Worm (Caenorhabditis elegans) whole organism, L4 larva: ENCODE results near the gene asp-3.

Experiments
- D1046.2 ChIP-seq: fragments of 200-800 bp; sonication (Bioruptor generic); IDR thresholded peaks from 2 replicates; pipeline ENCODE4 v1.3.6; 2022; ENCODE audit warnings: missing genetic modification characterization, missing compliant biosample characterization
- F44E2.7 ChIP-seq: fragments of 200-800 bp; sonication (Bioruptor generic); IDR thresholded peaks from 2 replicates; pipeline ENCODE4 v2.1.2; 2022; ENCODE audit warnings: missing genetic modification characterization, missing compliant biosample characterization
- T20F7.1 ChIP-seq: fragments of 200-800 bp; sonication (Bioruptor generic); optimal IDR thresholded peaks from 2 replicates; lab custom pipeline; 2018; ENCODE audit warnings: mild to moderate bottlenecking, missing genetic modification characterization, missing compliant biosample characterization
- T26A8.4 ChIP-seq: fragments of 200-800 bp; sonication (Bioruptor generic); IDR thresholded peaks from 2 replicates; pipeline ENCODE4 v1.3.6; 2022; ENCODE audit warnings: missing genetic modification characterization, missing compliant biosample characterization
- Y75B8A.6 ChIP-seq: fragments of 200-800 bp; sonication (Bioruptor generic); IDR thresholded peaks from 2 replicates; pipeline ENCODE4 v1.3.6; 2022; ENCODE audit warnings: missing genetic modification reagents, missing genetic modification characterization, missing compliant biosample characterization
- aha-1 ChIP-seq: fragments of 150-350 bp; peaks from one replicate; lab custom pipeline; 2014; ENCODE audit warnings: missing biosample characterization, missing genetic modification characterization
- ceh-62 ChIP-seq: sonication (generic microtip); optimal IDR thresholded peaks from 2 replicates; lab custom pipeline; 2017; ENCODE audit warnings: missing biosample characterization, missing genetic modification characterization
- daf-12 ChIP-seq: fragments of 150-350 bp; optimal IDR thresholded peaks from 2 replicates; lab custom pipeline; 2014; ENCODE audit warnings: missing biosample characterization, missing genetic modification reagents, missing genetic modification characterization
- daf-16 ChIP-seq, 3 experiments: sonication (generic microtip); optimal IDR thresholded peaks; 2 replicates each; lab custom pipeline; 2016 to 2017; ENCODE audit warnings: missing genetic modification characterization in 3 of 3, missing genetic modification reagents in 3 of 3, mild to moderate bottlenecking in 2 of 3, missing compliant biosample characterization in 2 of 3, missing biosample characterization in 1 of 3, moderate library complexity in 1 of 3
- dmd-6 ChIP-seq: fragments of 200-800 bp; sonication (Bioruptor generic); IDR thresholded peaks from 2 replicates; pipeline ENCODE4 v1.3.6; 2022; ENCODE audit warnings: missing genetic modification reagents, missing genetic modification characterization, missing compliant biosample characterization
- dmd-8 ChIP-seq: fragments of 200-800 bp; sonication (Bioruptor generic); IDR thresholded peaks from 2 replicates; pipeline ENCODE4 v1.3.6; 2022; ENCODE audit warnings: missing genetic modification characterization, missing compliant biosample characterization
- dmd-9 ChIP-seq: fragments of 200-800 bp; sonication (Bioruptor generic); IDR thresholded peaks from 2 replicates; pipeline ENCODE4 v1.3.6; 2022; ENCODE audit warnings: missing genetic modification reagents, missing genetic modification characterization, missing compliant biosample characterization
- dpl-1 ChIP-seq: fragments of 150-350 bp; optimal IDR thresholded peaks from 2 replicates; lab custom pipeline; 2014; ENCODE audit warnings: missing biosample characterization, missing genetic modification reagents, missing genetic modification characterization
- dve-1 ChIP-seq: sonication (generic microtip); optimal IDR thresholded peaks from 2 replicates; lab custom pipeline; 2017; ENCODE audit warnings: antibody characterized with exemption, mild to moderate bottlenecking, missing genetic modification characterization, missing compliant biosample characterization; ENCODE audit not compliant: insufficient read depth
- egl-27 ChIP-seq: sonication (generic microtip); optimal IDR thresholded peaks from 3 replicates; lab custom pipeline; 2017; ENCODE audit warnings: missing biosample characterization, missing genetic modification reagents, missing genetic modification characterization
- fos-1 ChIP-seq: fragments of 150-350 bp; optimal IDR thresholded peaks from 2 replicates; lab custom pipeline; 2014; ENCODE audit warnings: missing biosample characterization, missing genetic modification characterization
- hlh-11 ChIP-seq: fragments of 200-800 bp; sonication (Bioruptor generic); optimal IDR thresholded peaks from 2 replicates; lab custom pipeline; 2018; ENCODE audit warnings: mild to moderate bottlenecking, missing genetic modification characterization, missing compliant biosample characterization
- hlh-30 ChIP-seq: sonication (generic microtip); optimal IDR thresholded peaks from 2 replicates; lab custom pipeline; 2017; ENCODE audit warnings: antibody characterized with exemption, mild to moderate bottlenecking, missing genetic modification characterization, missing compliant biosample characterization; ENCODE audit not compliant: insufficient read depth
- hmg-1.1 ChIP-seq: fragments of 200-800 bp; sonication (Bioruptor generic); IDR thresholded peaks from 2 replicates; pipeline ENCODE4 v1.3.6; 2022; ENCODE audit warnings: missing genetic modification reagents, missing genetic modification characterization, missing compliant biosample characterization
- jun-1 ChIP-seq: fragments of 150-350 bp; optimal IDR thresholded peaks from 2 replicates; lab custom pipeline; 2014; ENCODE audit warnings: missing biosample characterization, missing genetic modification reagents, missing genetic modification characterization
- lin-15B ChIP-seq: fragments of 150-350 bp; sonication (generic microtip); optimal IDR thresholded peaks from 3 replicates; lab custom pipeline; 2014; ENCODE audit warnings: missing biosample characterization, missing genetic modification characterization
- lin-38 ChIP-seq: fragments of 200-800 bp; sonication (Bioruptor generic); IDR thresholded peaks from 2 replicates; pipeline ENCODE4 v1.3.6; 2022; ENCODE audit warnings: missing genetic modification reagents, missing genetic modification characterization, missing compliant biosample characterization
- lsy-2 ChIP-seq, 2 experiments: fragments of 150-350 bp in 1 of 2; sonication (generic microtip) in 1 of 2; optimal IDR thresholded peaks; 2 replicates each; lab custom pipeline; 2014 to 2017; ENCODE audit warnings: missing biosample characterization in 2 of 2, missing genetic modification characterization in 2 of 2
- madf-9 ChIP-seq: fragments of 200-800 bp; sonication (Bioruptor generic); conservative IDR thresholded peaks from 2 replicates; pipeline ENCODE4 v1.3.6; 2022; ENCODE audit warnings: missing genetic modification reagents, missing genetic modification characterization, missing compliant biosample characterization
- mdl-1 ChIP-seq, 2 experiments: fragments of 150-350 bp in 1 of 2; sonication (generic microtip) in 1 of 2; optimal IDR thresholded peaks; 2 replicates each; lab custom pipeline; 2014 to 2017; ENCODE audit warnings: missing biosample characterization in 2 of 2, missing genetic modification characterization in 2 of 2
- mep-1 ChIP-seq: fragments of 150-350 bp; sonication (generic microtip); optimal IDR thresholded peaks from 3 replicates; lab custom pipeline; 2014; ENCODE audit warnings: missing biosample characterization, missing genetic modification characterization
- mxl-3 ChIP-seq: fragments of 200-800 bp; sonication (Bioruptor generic); optimal IDR thresholded peaks from 2 replicates; lab custom pipeline; 2018; ENCODE audit warnings: mild to moderate bottlenecking, missing genetic modification characterization, missing compliant biosample characterization
- nhr-10 ChIP-seq: fragments of 150-350 bp; optimal IDR thresholded peaks from 2 replicates; lab custom pipeline; 2014; ENCODE audit warnings: missing biosample characterization, missing genetic modification characterization
- nhr-102 ChIP-seq: sonication (generic microtip); optimal IDR thresholded peaks from 2 replicates; lab custom pipeline; 2016; ENCODE audit warnings: mild to moderate bottlenecking, missing genetic modification characterization, moderate library complexity, missing compliant biosample characterization
- nhr-28 ChIP-seq: fragments of 150-350 bp; optimal IDR thresholded peaks from 2 replicates; lab custom pipeline; 2014; ENCODE audit warnings: missing biosample characterization, missing genetic modification characterization
- nhr-6 ChIP-seq: fragments of 150-350 bp; optimal IDR thresholded peaks from 2 replicates; lab custom pipeline; 2014; ENCODE audit warnings: missing biosample characterization, missing genetic modification characterization
- nhr-77 ChIP-seq: fragments of 150-350 bp; optimal IDR thresholded peaks from 2 replicates; lab custom pipeline; 2014; ENCODE audit warnings: missing biosample characterization, missing genetic modification characterization
- pha-4 ChIP-seq, 2 experiments: fragments of 150-350 bp in 1 of 2; fragments of 200-800 bp in 1 of 2; sonication (Bioruptor generic) in 1 of 2; IDR thresholded peaks in 1 of 2; optimal IDR thresholded peaks in 1 of 2; 2 replicates each; pipeline versions ENCODE4 v1.3.6 to Lab custom; 2014 to 2022; ENCODE audit warnings: missing genetic modification characterization in 2 of 2, missing genetic modification reagents in 2 of 2, missing biosample characterization in 1 of 2, missing compliant biosample characterization in 1 of 2
- php-3 ChIP-seq: fragments of 200-800 bp; sonication (Bioruptor generic); IDR thresholded peaks from 2 replicates; pipeline ENCODE4 v1.3.6; 2022; ENCODE audit warnings: missing genetic modification reagents, missing genetic modification characterization, missing compliant biosample characterization
- pqm-1 ChIP-seq: sonication (generic microtip); optimal IDR thresholded peaks from 2 replicates; lab custom pipeline; 2017; ENCODE audit warnings: missing biosample characterization, missing genetic modification characterization
- sdz-12 ChIP-seq: fragments of 200-800 bp; sonication (Bioruptor generic); optimal IDR thresholded peaks from 2 replicates; lab custom pipeline; 2018; ENCODE audit warnings: mild to moderate bottlenecking, missing genetic modification characterization, missing compliant biosample characterization
- unc-130 ChIP-seq: sonication (generic microtip); optimal IDR thresholded peaks from 2 replicates; lab custom pipeline; 2016; ENCODE audit warnings: missing genetic modification reagents, missing genetic modification characterization, missing compliant biosample characterization
- unc-39 ChIP-seq: sonication (generic microtip); optimal IDR thresholded peaks from 2 replicates; lab custom pipeline; 2017; ENCODE audit warnings: missing biosample characterization, missing genetic modification characterization
- unc-62 ChIP-seq, 3 experiments: fragments of 150-350 bp in 1 of 3; sonication (generic microtip); optimal IDR thresholded peaks in 2 of 3; peaks in 1 of 3; 1 replicate in 1 of 3; 2 replicates in 2 of 3; lab custom pipeline; 2014 to 2017; ENCODE audit warnings: missing biosample characterization in 3 of 3, missing genetic modification characterization in 3 of 3, missing genetic modification reagents in 3 of 3, missing genotype in 1 of 3
- zfp-3 ChIP-seq: fragments of 200-800 bp; sonication (Bioruptor generic); conservative IDR thresholded peaks from 2 replicates; pipeline ENCODE4 v1.3.6; 2022; ENCODE audit warnings: missing genetic modification reagents, missing genetic modification characterization, missing compliant biosample characterization
- ztf-7 ChIP-seq: fragments of 150-350 bp; optimal IDR thresholded peaks from 2 replicates; lab custom pipeline; 2014; ENCODE audit warnings: missing biosample characterization, missing genetic modification characterization

Gene asp-3

ce11 chrX:6788965-6789573, 1.8 kb upstream of the asp-3 start, which contains the start of gene sgca-1 (continued):
- TF ChIP-seq mxl-3 (GFP tag; lab: Kevin White, UChicago) (peak; percentile 1), nhr-28 (tag; lab: Kevin White, UChicago) (peak; percentile 93), hlh-11 (peak; percentile 75), nhr-102 (tag; lab: Kevin White, UChicago) (peak; percentile 55), mdl-1 (tag; optimal IDR thresholded peaks at IDR 0.05; lab: Kevin White, UChicago) (peak in 1 of 2 experiments; percentile 17), mep-1 (tag; lab: Kevin White, UChicago) (peak; percentile 13), pqm-1 (tag; lab: Kevin White, UChicago) (peak; percentile 35), fos-1 (tag; lab: Kevin White, UChicago) (no peak)

DNA sequence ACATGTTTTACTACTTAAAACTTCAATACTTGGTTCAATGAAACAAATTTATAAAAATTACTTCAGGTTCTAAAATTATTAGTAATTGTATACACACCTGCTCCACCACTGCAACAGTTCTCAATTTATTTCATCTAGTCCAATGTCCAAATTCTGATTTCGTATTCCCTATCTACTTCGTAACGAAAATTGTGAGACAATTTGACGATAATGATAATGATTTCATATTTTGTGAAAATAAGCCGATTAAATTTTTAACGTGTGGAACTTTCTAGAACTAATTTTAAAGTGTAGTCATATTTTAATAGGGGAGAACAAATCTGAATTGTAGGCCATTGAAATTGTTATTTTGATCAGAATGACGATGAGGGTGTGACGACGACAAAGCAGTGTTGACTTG, 407 bp upstream of the asp-3 start:
- TF ChIP-seq dmd-6 (peak; percentile 20; the same call in 1 of the 2 replicates), T20F7.1 (peak; percentile 6), unc-62 (GFP tag; optimal IDR thresholded peaks at IDR 0.05 in 1 of 2; lab: Kevin White, UChicago) (peak in 1 of 2 experiments; percentile 41), unc-62 (tag; optimal IDR thresholded peaks at IDR 0.05; lab: Kevin White, UChicago) (no peak), dve-1 (peak; percentile 29), daf-16 (GFP tag; optimal IDR thresholded peaks at IDR 0.05; lab: Kevin White, UChicago) (no peak), daf-16 (tag; optimal IDR thresholded peaks at IDR 0.05; lab: Kevin White, UChicago) (peak; percentile 56), egl-27 (tag; lab: Kevin White, UChicago) (no peak), hmg-1.1 (GFP tag; lab: Robert Waterston, UW) (no peak), dmd-9 (GFP tag; lab: Robert Waterston, UW) (no peak), ceh-62 (no peak), hlh-30 (tag; lab: Kevin White, UChicago) (peak; percentile 31), lin-38 (GFP tag; lab: Robert Waterston, UW) (no peak)

ce11 chrX:6792281-6793003, 1.6 kb downstream of the asp-3 start:
- TF ChIP-seq aha-1, result peak; percentile 95
- TF ChIP-seq nhr-6, result no peak
- TF ChIP-seq dve-1, result peak; percentile 80
- TF ChIP-seq pqm-1 (tag; lab: Kevin White, UChicago), result peak; percentile 56
- TF ChIP-seq jun-1 (tag; lab: Kevin White, UChicago), result no peak
- peak; percentile 68 for TF ChIP-seq ztf-7
- TF ChIP-seq sdz-12, result no peak
- TF ChIP-seq nhr-77 (tag; lab: Kevin White, UChicago), result peak; percentile 75
- TF ChIP-seq F44E2.7 (GFP tag; lab: Robert Waterston, UW), result no peak
- TF ChIP-seq madf-9, result no peak
- no peak for TF ChIP-seq unc-39
- no peak for TF ChIP-seq lin-15B (tag; lab: Kevin White, UChicago)
- TF ChIP-seq dmd-6, result peak; percentile 50
- no peak for TF ChIP-seq dpl-1 (GFP tag; lab: Kevin White, UChicago)
- TF ChIP-seq T20F7.1, result peak; percentile 23
- TF ChIP-seq hmg-1.1 (GFP tag; lab: Robert Waterston, UW), result no peak
- no peak for TF ChIP-seq Y75B8A.6
- peak; percentile 83 for TF ChIP-seq nhr-10 (tag; lab: Kevin White, UChicago)
- TF ChIP-seq lsy-2 (tag; optimal IDR thresholded peaks at IDR 0.05; lab: Kevin White, UChicago), result peak in 1 of 2 experiments; percentile 26
- peak; percentile 25 for TF ChIP-seq nhr-102 (tag; lab: Kevin White, UChicago)
- peak; percentile 26; the same call in 1 of the 2 replicates for TF ChIP-seq lin-38 (GFP tag; lab: Robert Waterston, UW)
- TF ChIP-seq fos-1 (tag; lab: Kevin White, UChicago), result no peak
- no peak for TF ChIP-seq ceh-62
- TF ChIP-seq D1046.2 (GFP tag; lab: Robert Waterston, UW), result no peak
- no peak for TF ChIP-seq dmd-8 (GFP tag; lab: Robert Waterston, UW)
- TF ChIP-seq nhr-28 (tag; lab: Kevin White, UChicago), result peak; percentile 8
- peak; percentile 77; the same call in 1 of the 2 replicates for TF ChIP-seq zfp-3 (GFP tag; lab: Robert Waterston, UW)
- no peak for TF ChIP-seq unc-130 (GFP tag; lab: Kevin White, UChicago)
- no peak for TF ChIP-seq daf-16 (GFP tag; optimal IDR thresholded peaks at IDR 0.05; lab: Kevin White, UChicago)
- TF ChIP-seq daf-16 (tag; optimal IDR thresholded peaks at IDR 0.05; lab: Kevin White, UChicago), result peak; percentile 97
- peak; percentile 65 for TF ChIP-seq hlh-11
- peak; percentile 45; the same call in 1 of the 2 replicates for TF ChIP-seq T26A8.4 (GFP tag; lab: Robert Waterston, UW)
- TF ChIP-seq daf-12 (tag; lab: Kevin White, UChicago), result no peak
- peak; percentile 74 for TF ChIP-seq mep-1 (tag; lab: Kevin White, UChicago)
- TF ChIP-seq php-3 (GFP tag; lab: Robert Waterston, UW), result peak; percentile 64; the same call in 1 of the 2 replicates
- TF ChIP-seq pha-4 (GFP tag; IDR thresholded peaks at IDR 0.05; lab: Robert Waterston, UW), result peak; percentile 65
- no peak for TF ChIP-seq pha-4 (tag; optimal IDR thresholded peaks at IDR 0.05; lab: Kevin White, UChicago)
